Worm (Caenorhabditis elegans): Measurements from ENCODE around the gene B0564.2.
A peak's percentile ranks its signal among the peaks of the same experiment; 100 is the strongest.

The B0564.2 gene

ce11 chrIV:13107359-13107758 is at the start of gene B0564.2:
Gene B0564.2, plus strand, starts transcription at chrIV:13107659.
- TF ChIP-seq B0019.2 (GFP tag; conservative IDR thresholded peaks at IDR 0.05) (no peak), mes-4 (tag; optimal IDR thresholded peaks at IDR 0.05) (no peak), Y53F4B.3 (GFP tag; IDR thresholded peaks at IDR 0.05) (no peak), athp-1 (tag; optimal IDR thresholded peaks at IDR 0.05) (no peak), ets-4 (GFP tag; optimal IDR thresholded peaks at IDR 0.05) (no peak)

- TF ChIP-seq ztf-26 (tag; optimal IDR thresholded peaks at IDR 0.05) (no peak), hmg-1.2 (GFP tag; IDR thresholded peaks at IDR 0.05) (no peak), hlh-26 (GFP tag; conservative IDR thresholded peaks at IDR 0.05) (no peak), Y79H2A.3 (GFP tag; conservative IDR thresholded peaks at IDR 0.05) (no peak), xnd-1 (tag; optimal IDR thresholded peaks at IDR 0.05) (no peak), efl-1 (GFP tag; optimal IDR thresholded peaks at IDR 0.05) (no peak), nfya-2 (GFP tag; IDR thresholded peaks at IDR 0.05) (no peak), B0019.2 (GFP tag; conservative IDR thresholded peaks at IDR 0.05) (no peak), Y67H2A.10 (GFP tag; conservative IDR thresholded peaks at IDR 0.05) (no peak), T07F8.4 (tag; optimal IDR thresholded peaks at IDR 0.05) (no peak), let-526 (GFP tag; IDR thresholded peaks at IDR 0.05) (no peak), K12H6.12 (tag; optimal IDR thresholded peaks at IDR 0.05) (no peak), rec-8 (tag; optimal IDR thresholded peaks at IDR 0.05) (no peak), lsl-1 (GFP tag; optimal IDR thresholded peaks at IDR 0.05) (no peak), F23B12.7 (tag; optimal IDR thresholded peaks at IDR 0.05; ENCODE audit: insufficient read depth) (no peak), lin-54 (GFP tag; optimal IDR thresholded peaks at IDR 0.05) (no peak), akir-1 (GFP tag; optimal IDR thresholded peaks at IDR 0.05) (no peak)
These were observed 48.2 kb upstream of the B0564.2 start, which contains the start of gene scl-3 for ce11 chrIV:13059284-13059683. Gene scl-3, plus strand, starts transcription at chrIV:13059584.

- TF ChIP-seq die-1 (tag; optimal IDR thresholded peaks at IDR 0.05) = no peak
These were observed 43.7 kb upstream of the B0564.2 start, which contains the start of gene scl-5 for ce11 chrIV:13063714-13064113. Gene scl-5, plus strand, starts transcription at chrIV:13064014.

- TF ChIP-seq madf-6 (GFP tag; IDR thresholded peaks at IDR 0.05) (no peak), ceh-27 (GFP tag; optimal IDR thresholded peaks at IDR 0.05) (no peak), lsl-1 (GFP tag; optimal IDR thresholded peaks at IDR 0.05) (no peak), egl-44 (GFP tag; IDR thresholded peaks at IDR 0.05) (no peak), F49E8.2 (tag; optimal IDR thresholded peaks at IDR 0.05; ENCODE audit: insufficient read depth) (no peak), zfh-2 (GFP tag; conservative IDR thresholded peaks at IDR 0.05) (peak; percentile 63), B0336.3 (GFP tag; IDR thresholded peaks at IDR 0.05) (no peak), attf-6 (GFP tag; IDR thresholded peaks at IDR 0.05) (no peak), cebp-2 (GFP tag; IDR thresholded peaks at IDR 0.05) (peak; percentile 81; the same call in 1 of the 2 replicates), gei-17 (GFP tag; optimal IDR thresholded peaks at IDR 0.05) (no peak), unc-130 (GFP tag; optimal IDR thresholded peaks at IDR 0.05) (no peak), ceh-100 (GFP tag; IDR thresholded peaks at IDR 0.05) (no peak)
These were observed 41.4 kb upstream of the B0564.2 start for ce11 chrIV:13066044-13066443.

- TF ChIP-seq lsl-1 (GFP tag; optimal IDR thresholded peaks at IDR 0.05) (no peak), attf-3 (GFP tag; conservative IDR thresholded peaks at IDR 0.05) (no peak), F57C9.4 (tag; optimal IDR thresholded peaks at IDR 0.05) (no peak), let-607 (tag; optimal IDR thresholded peaks at IDR 0.05) (no peak), ceh-58 (GFP tag; IDR thresholded peaks at IDR 0.05) (no peak)
These were observed 40.3 kb upstream of the B0564.2 start, which contains the start of gene col-131 for ce11 chrIV:13067200-13067599. Gene col-131, minus strand, starts transcription at chrIV:13067300.

Data from whole organism, young adult.